Worm (Caenorhabditis elegans) whole organism, young adult: ENCODE data around the gene ncx-2.

Experiments used
- B0019.2 ChIP-seq: fragments of 200-800 bp; sonication (Bioruptor generic); conservative IDR thresholded peaks from 2 replicates; pipeline ENCODE4 v1.3.6; 2022; ENCODE audit warnings: missing genetic modification reagents, missing genetic modification characterization, missing compliant biosample characterization
- B0261.1 ChIP-seq: sonication (generic microtip); optimal IDR thresholded peaks from 2 replicates; lab custom pipeline; 2016; ENCODE audit warnings: mild to moderate bottlenecking, missing genetic modification characterization, moderate library complexity, missing compliant biosample characterization
- F22D6.2 ChIP-seq: sonication (generic microtip); optimal IDR thresholded peaks from 2 replicates; lab custom pipeline; 2016; ENCODE audit warnings: mild to moderate bottlenecking, missing genetic modification characterization, missing compliant biosample characterization
- F49E8.2 ChIP-seq: sonication (generic microtip); optimal IDR thresholded peaks from 3 replicates; lab custom pipeline; 2017; ENCODE audit warnings: missing genetic modification characterization, mild to moderate bottlenecking, missing compliant biosample characterization, antibody characterized with exemption, moderate library complexity; ENCODE audit not compliant: insufficient read depth
- F55B11.4 ChIP-seq: sonication (generic microtip); optimal IDR thresholded peaks from 2 replicates; lab custom pipeline; 2016; ENCODE audit warnings: missing compliant biosample characterization, missing genetic modification characterization, borderline replicate concordance; ENCODE audit not compliant: insufficient read depth
- F57A8.1 ChIP-seq: fragments of 200-800 bp; sonication (Bioruptor generic); optimal IDR thresholded peaks from 2 replicates; lab custom pipeline; 2018; ENCODE audit warnings: mild to moderate bottlenecking, missing genetic modification characterization, moderate library complexity, missing compliant biosample characterization
- F57C9.4 ChIP-seq: sonication (generic microtip); optimal IDR thresholded peaks from 2 replicates; lab custom pipeline; 2017; ENCODE audit warnings: mild to moderate bottlenecking, missing genetic modification characterization, missing compliant biosample characterization
- aptf-3 ChIP-seq: fragments of 200-800 bp; sonication (Bioruptor generic); IDR thresholded peaks from 2 replicates; pipeline ENCODE4 v1.3.6; 2022; ENCODE audit warnings: missing genetic modification characterization, missing compliant biosample characterization
- atf-7 ChIP-seq: sonication (generic microtip); optimal IDR thresholded peaks from 2 replicates; lab custom pipeline; 2017; ENCODE audit warnings: mild to moderate bottlenecking, missing genetic modification characterization, missing compliant biosample characterization
- athp-1 ChIP-seq: sonication (generic microtip); optimal IDR thresholded peaks from 2 replicates; lab custom pipeline; 2017; ENCODE audit warnings: mild to moderate bottlenecking, missing genetic modification characterization, missing compliant biosample characterization
- attf-3 ChIP-seq: fragments of 200-800 bp; sonication (Bioruptor generic); conservative IDR thresholded peaks from 2 replicates; pipeline ENCODE4 v1.3.6; 2022; ENCODE audit warnings: missing genetic modification reagents, missing genetic modification characterization, missing compliant biosample characterization
- bed-1 ChIP-seq: fragments of 200-800 bp; sonication (Bioruptor generic); IDR thresholded peaks from 2 replicates; pipeline ENCODE4 v1.3.6; 2022; ENCODE audit warnings: missing genetic modification reagents, missing genetic modification characterization, missing compliant biosample characterization
- bed-2 ChIP-seq: fragments of 200-800 bp; sonication (Bioruptor generic); IDR thresholded peaks from 2 replicates; pipeline ENCODE4 v1.3.6; 2022; ENCODE audit warnings: missing genetic modification reagents, missing genetic modification characterization, missing compliant biosample characterization
- ccch-3 ChIP-seq: fragments of 200-800 bp; sonication (Bioruptor generic); optimal IDR thresholded peaks from 2 replicates; lab custom pipeline; 2018; ENCODE audit warnings: mild to moderate bottlenecking, missing genetic modification characterization, missing compliant biosample characterization
- cebp-1 ChIP-seq, 2 experiments: fragments of 200-800 bp in 1 of 2; sonication (Bioruptor generic) in 1 of 2; sonication (generic microtip) in 1 of 2; IDR thresholded peaks in 1 of 2; optimal IDR thresholded peaks in 1 of 2; 2 replicates each; pipeline versions ENCODE4 v1.3.6 to Lab custom; 2017 to 2022; ENCODE audit warnings: missing compliant biosample characterization in 2 of 2, missing genetic modification characterization in 2 of 2, mild to moderate bottlenecking in 1 of 2, missing genetic modification reagents in 1 of 2, moderate library complexity in 1 of 2
- ceh-79 ChIP-seq: sonication (generic microtip); optimal IDR thresholded peaks from 2 replicates; lab custom pipeline; 2017; ENCODE audit warnings: mild to moderate bottlenecking, missing genetic modification characterization, missing compliant biosample characterization
- ceh-91 ChIP-seq: fragments of 200-800 bp; sonication (Bioruptor generic); IDR thresholded peaks from 2 replicates; pipeline ENCODE4 v1.3.6; 2022; ENCODE audit warnings: missing genetic modification reagents, missing genetic modification characterization, missing compliant biosample characterization
- die-1 ChIP-seq: sonication (generic microtip); optimal IDR thresholded peaks from 2 replicates; lab custom pipeline; 2016; ENCODE audit warnings: missing genotype, mild to moderate bottlenecking, missing genetic modification characterization, missing compliant biosample characterization
- ets-4 ChIP-seq: fragments of 200-800 bp; sonication (Bioruptor generic); optimal IDR thresholded peaks from 2 replicates; lab custom pipeline; 2018; ENCODE audit warnings: mild to moderate bottlenecking, missing genetic modification characterization, missing compliant biosample characterization
- fkh-3 ChIP-seq: sonication (generic microtip); optimal IDR thresholded peaks from 2 replicates; lab custom pipeline; 2016; ENCODE audit warnings: mild to moderate bottlenecking, missing genetic modification characterization, missing compliant biosample characterization
- hlh-12 ChIP-seq: sonication (generic microtip); optimal IDR thresholded peaks from 2 replicates; lab custom pipeline; 2016; ENCODE audit warnings: missing genetic modification characterization, missing compliant biosample characterization
- hsf-1 ChIP-seq: fragments of 200-800 bp; sonication (Bioruptor generic); IDR thresholded peaks from 2 replicates; pipeline ENCODE4 v1.3.6; 2022; ENCODE audit warnings: missing genetic modification reagents, missing genetic modification characterization, missing compliant biosample characterization
- lin-54 ChIP-seq: fragments of 200-800 bp; sonication (Bioruptor generic); optimal IDR thresholded peaks from 2 replicates; lab custom pipeline; 2018; ENCODE audit warnings: mild to moderate bottlenecking, missing genetic modification characterization, missing compliant biosample characterization
- lsl-1 ChIP-seq: fragments of 200-800 bp; sonication (Bioruptor generic); optimal IDR thresholded peaks from 2 replicates; lab custom pipeline; 2018; ENCODE audit warnings: mild to moderate bottlenecking, missing genetic modification characterization, moderate library complexity, missing compliant biosample characterization
- mxl-1 ChIP-seq: sonication (generic microtip); optimal IDR thresholded peaks from 2 replicates; lab custom pipeline; 2016; ENCODE audit warnings: missing genetic modification characterization, missing compliant biosample characterization
- nhr-179 ChIP-seq: sonication (generic microtip); optimal IDR thresholded peaks from 2 replicates; lab custom pipeline; 2016; ENCODE audit warnings: mild to moderate bottlenecking, missing genetic modification characterization, missing compliant biosample characterization
- nhr-27 ChIP-seq: fragments of 200-800 bp; sonication (Bioruptor generic); optimal IDR thresholded peaks from 2 replicates; lab custom pipeline; 2018; ENCODE audit warnings: mild to moderate bottlenecking, missing genetic modification characterization, moderate library complexity, missing compliant biosample characterization
- nhr-90 ChIP-seq: sonication (generic microtip); optimal IDR thresholded peaks from 2 replicates; lab custom pipeline; 2016; ENCODE audit warnings: missing genotype, mild to moderate bottlenecking, missing genetic modification characterization, missing compliant biosample characterization
- rcor-1 ChIP-seq: fragments of 200-800 bp; sonication (Bioruptor generic); IDR thresholded peaks from 2 replicates; pipeline ENCODE4 v1.3.6; 2022; ENCODE audit warnings: missing genetic modification reagents, missing genetic modification characterization, missing compliant biosample characterization
- rec-8 ChIP-seq, 2 experiments: sonication (generic microtip); optimal IDR thresholded peaks; 2 replicates each; lab custom pipeline; 2016; ENCODE audit warnings: mild to moderate bottlenecking in 2 of 2, missing genetic modification characterization in 2 of 2, missing genetic modification reagents in 2 of 2, missing genotype in 2 of 2, missing biosample characterization in 1 of 2, missing compliant biosample characterization in 1 of 2, moderate library complexity in 1 of 2
- rpc-1 ChIP-seq, 2 experiments: fragments of 150-350 bp in 1 of 2; sonication (generic microtip) in 1 of 2; optimal IDR thresholded peaks; 2 replicates each; lab custom pipeline; 2014 to 2018; ENCODE audit warnings: missing biosample characterization in 1 of 2, missing genetic modification characterization in 1 of 2, missing genetic modification reagents in 1 of 2, missing genotype in 1 of 2
- sptf-2 ChIP-seq: fragments of 200-800 bp; sonication (Bioruptor generic); optimal IDR thresholded peaks from 2 replicates; lab custom pipeline; 2018; ENCODE audit warnings: mild to moderate bottlenecking, missing genetic modification characterization, missing compliant biosample characterization
- unc-130 ChIP-seq: sonication (generic microtip); optimal IDR thresholded peaks from 2 replicates; lab custom pipeline; 2016; ENCODE audit warnings: missing genetic modification reagents, missing genetic modification characterization, missing compliant biosample characterization
- unc-62 ChIP-seq: fragments of 150-350 bp; optimal IDR thresholded peaks from 2 replicates; lab custom pipeline; 2014; ENCODE audit warnings: missing biosample characterization, missing genetic modification reagents, missing genetic modification characterization
- ztf-22 ChIP-seq: fragments of 200-800 bp; sonication (Bioruptor generic); optimal IDR thresholded peaks from 2 replicates; lab custom pipeline; 2018; ENCODE audit warnings: mild to moderate bottlenecking, missing genetic modification characterization, moderate library complexity, missing compliant biosample characterization

Gene ncx-2

DNA sequence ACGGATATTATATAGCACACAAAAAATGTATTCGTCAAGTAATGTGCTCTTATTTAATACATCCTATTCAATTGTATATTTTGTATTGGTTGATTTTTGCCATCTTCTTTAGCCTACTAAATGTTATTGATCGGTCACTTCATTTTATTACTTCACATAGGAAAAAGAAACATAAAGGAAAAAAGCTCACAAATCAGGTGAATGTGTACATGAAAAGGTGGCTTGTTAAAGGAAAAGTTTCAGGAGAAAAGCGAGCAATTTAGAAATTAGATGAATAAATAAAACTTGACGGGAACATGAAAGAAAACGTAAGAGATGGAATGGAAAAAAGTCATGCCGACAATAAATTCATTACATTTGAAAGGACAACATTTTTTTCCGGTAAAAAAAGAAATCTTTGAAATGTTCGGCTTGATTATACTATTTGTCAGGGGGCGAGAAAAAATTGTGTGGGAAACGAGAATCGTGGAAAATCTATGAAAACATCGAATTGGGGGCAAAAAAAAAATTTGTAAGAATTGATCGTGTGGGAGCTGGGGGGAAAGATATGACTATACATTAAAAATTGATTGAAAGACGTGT is 28.0 kb upstream of the ncx-2 start (continued):
- no peak for TF ChIP-seq bed-2 (GFP tag; lab: Robert Waterston, UW)
- TF ChIP-seq unc-62, result no peak
- TF ChIP-seq atf-7 (tag; lab: Kevin White, UChicago), result no peak
- no peak for TF ChIP-seq ztf-22 (GFP tag; lab: Kevin White, UChicago)
- TF ChIP-seq ccch-3 (GFP tag; lab: Kevin White, UChicago), result no peak
- TF ChIP-seq B0019.2 (GFP tag; lab: Robert Waterston, UW), result no peak
- TF ChIP-seq cebp-1 (GFP tag; IDR thresholded peaks at IDR 0.05; lab: Robert Waterston, UW), result no peak
- peak; percentile 58 for TF ChIP-seq cebp-1 (tag; optimal IDR thresholded peaks at IDR 0.05; lab: Kevin White, UChicago)
- TF ChIP-seq mxl-1, result no peak
- TF ChIP-seq F57C9.4, result no peak
- TF ChIP-seq rpc-1 (optimal IDR thresholded peaks at IDR 0.05; lab: Kevin White, UChicago), result no peak
- no peak for TF ChIP-seq rpc-1 (tag; optimal IDR thresholded peaks at IDR 0.05; lab: Kevin White, UChicago)
- TF ChIP-seq ceh-91, result no peak

DNA sequence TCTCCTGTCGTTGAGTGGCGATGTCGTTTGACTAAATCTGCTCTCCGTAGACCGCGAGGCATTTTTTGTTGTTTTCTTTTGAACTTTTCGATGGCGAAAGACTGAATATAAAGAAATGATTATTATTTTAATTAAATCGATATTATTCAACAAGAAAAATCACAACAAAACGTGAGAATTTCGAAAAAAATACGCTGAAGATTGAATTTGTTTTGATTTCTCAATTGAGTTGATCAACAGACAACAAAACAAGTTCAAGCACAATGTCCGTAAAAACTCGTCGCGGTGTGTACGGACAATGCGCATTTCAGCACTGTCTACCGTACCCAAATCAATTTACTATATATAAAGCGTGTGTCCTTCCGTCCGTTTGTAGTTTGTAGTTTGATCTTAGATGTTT is 25.5 kb upstream of the ncx-2 start, which contains the start of gene B0238.9:
Gene B0238.9, minus strand, starts transcription at position 101 of the 400 bp plus-strand sequence.
- TF ChIP-seq lsl-1 (GFP tag; lab: Kevin White, UChicago), result peak; percentile 26
- TF ChIP-seq nhr-179 (tag; lab: Kevin White, UChicago), result no peak

DNA sequence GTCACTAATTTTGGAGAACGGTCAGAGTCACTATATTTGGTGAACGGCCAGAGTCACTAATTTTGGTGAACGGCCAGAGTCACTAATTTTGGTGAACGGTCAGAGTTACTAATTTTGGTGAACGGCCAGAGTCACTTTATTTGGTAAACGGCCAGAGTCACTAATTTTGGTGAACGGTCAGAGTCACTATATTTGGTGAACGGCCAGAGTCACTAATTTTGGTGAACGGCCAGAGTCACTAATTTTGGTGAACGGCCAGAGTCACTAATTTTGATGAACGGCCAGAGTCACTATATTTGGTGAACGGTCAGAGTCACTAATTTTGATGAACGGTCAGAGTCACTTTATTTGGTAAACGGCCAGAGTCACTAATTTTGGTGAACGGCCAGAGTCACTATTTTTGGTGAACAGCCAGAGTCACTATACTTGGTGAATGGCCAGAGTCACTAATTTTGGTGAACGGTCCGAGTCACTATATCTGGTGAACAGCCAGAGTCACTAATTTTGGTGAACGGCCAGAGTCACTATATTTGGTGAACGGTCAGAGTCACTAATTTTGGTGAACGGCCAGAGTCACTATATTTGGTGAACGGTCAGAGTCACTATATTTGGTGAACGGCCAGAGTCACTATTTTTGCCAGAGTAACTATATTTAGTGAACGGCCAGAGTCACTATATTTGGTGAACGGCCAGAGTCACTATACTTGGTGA is 19.1 kb upstream of the ncx-2 start:
- TF ChIP-seq ztf-22 (GFP tag; lab: Kevin White, UChicago), result peak; percentile 80
- peak; percentile 15 for TF ChIP-seq nhr-179 (tag; lab: Kevin White, UChicago)
- peak; percentile 57 for TF ChIP-seq fkh-3 (tag; lab: Kevin White, UChicago)
- peak; percentile 48 for TF ChIP-seq die-1 (tag; lab: Kevin White, UChicago)
- peak; percentile 42 for TF ChIP-seq F55B11.4 (tag; lab: Kevin White, UChicago)
- peak; percentile 61 for TF ChIP-seq sptf-2 (GFP tag; lab: Kevin White, UChicago)
- peak; percentile 51 for TF ChIP-seq nhr-27 (tag; lab: Kevin White, UChicago)
- peak; percentile 10 for TF ChIP-seq athp-1 (tag; lab: Kevin White, UChicago)
- peak; percentile 3 to 18 for TF ChIP-seq rec-8 (tag; optimal IDR thresholded peaks at IDR 0.05; lab: Kevin White, UChicago)
- peak; percentile 5 for TF ChIP-seq lin-54
- TF ChIP-seq F57A8.1, result peak; percentile 52
- TF ChIP-seq ceh-79 (tag; lab: Kevin White, UChicago), result peak; percentile 72
- TF ChIP-seq hlh-12 (tag; lab: Kevin White, UChicago), result peak; percentile 58
- TF ChIP-seq ets-4 (GFP tag; lab: Kevin White, UChicago), result peak; percentile 76

- TF ChIP-seq lsl-1 (GFP tag; lab: Kevin White, UChicago), result no peak
- no peak for TF ChIP-seq unc-62
- no peak for TF ChIP-seq hsf-1 (GFP tag; lab: Robert Waterston, UW)
- no peak for TF ChIP-seq nhr-90
- TF ChIP-seq nhr-27 (tag; lab: Kevin White, UChicago), result no peak
- TF ChIP-seq F49E8.2 (tag; lab: Kevin White, UChicago), result no peak
- no peak for TF ChIP-seq B0261.1 (tag; lab: Kevin White, UChicago)
- TF ChIP-seq unc-130 (GFP tag; lab: Kevin White, UChicago), result no peak
- TF ChIP-seq F22D6.2, result no peak
- no peak for TF ChIP-seq rcor-1 (GFP tag; lab: Robert Waterston, UW)
- TF ChIP-seq attf-3, result no peak
- TF ChIP-seq aptf-3 (GFP tag; lab: Robert Waterston, UW), result no peak
- TF ChIP-seq athp-1 (tag; lab: Kevin White, UChicago), result no peak
- TF ChIP-seq bed-1 (GFP tag; lab: Robert Waterston, UW), result no peak
Measured at ce11 chrV:5287273-5287672, 16.2 kb upstream of the ncx-2 start, which contains the start of gene Y49G5A.1. Gene Y49G5A.1, minus strand, starts transcription at chrV:5287373.
